Fruit fly (Drosophila melanogaster): Measurements from ENCODE around the gene CG3792.

Gene CG3792

DNA sequence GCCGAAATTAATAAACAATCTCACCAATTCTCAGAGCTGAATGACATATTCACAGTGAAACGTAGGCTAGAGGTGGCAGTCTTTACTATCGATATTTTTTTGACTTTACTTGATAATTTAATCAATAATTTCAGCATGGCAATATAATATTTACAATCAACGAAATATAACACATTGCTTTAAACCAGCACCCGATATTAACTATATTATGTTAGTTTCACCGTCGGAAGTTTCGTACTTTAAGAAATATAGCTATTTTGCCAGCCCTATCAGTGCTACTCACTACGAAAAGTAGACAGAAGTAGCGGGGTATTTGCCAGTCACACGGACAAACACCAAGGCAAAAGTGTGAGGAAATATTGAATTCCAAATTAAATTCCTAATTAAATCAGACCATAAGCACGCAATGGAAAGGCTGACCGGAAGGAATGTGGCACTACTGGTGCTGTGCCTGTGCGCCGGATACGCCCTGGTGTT, 33.7 kb downstream of the CG3792 start, which contains the start of the genes CG31917, Tfb5 and SelT (continued):
- TF ChIP-seq CG15479 (GFP tag; optimal IDR thresholded peaks at IDR 0.05) (no peak), jing (GFP tag; optimal IDR thresholded peaks at IDR 0.05) (no peak), HLH4C (GFP tag; IDR thresholded peaks at IDR 0.05; ENCODE audit: partially characterized antibody) (peak; percentile 65), CG30431 (GFP tag; optimal IDR thresholded peaks at IDR 0.05) (no peak), Neu2 (GFP tag; optimal IDR thresholded peaks at IDR 0.05; ENCODE audit: borderline replicate concordance) (no peak), nerfin-2 (GFP tag; IDR thresholded peaks at IDR 0.05; ENCODE audit: partially characterized antibody) (peak; percentile 37; the same call in 1 of the 2 replicates), CG6254 (GFP tag; optimal IDR thresholded peaks at IDR 0.05) (no peak), stwl (tag; optimal IDR thresholded peaks at IDR 0.05) (peak; percentile 49), BEAF-32 (GFP tag; optimal IDR thresholded peaks at IDR 0.05) (peak; percentile 89), CrebB (tag; optimal IDR thresholded peaks at IDR 0.05) (peak; percentile 1), CG10654 (GFP tag; optimal IDR thresholded peaks at IDR 0.05) (no peak), CG17802 (tag; optimal IDR thresholded peaks at IDR 0.05) (peak; percentile 36), CG3995 (GFP tag; optimal IDR thresholded peaks at IDR 0.05) (peak; percentile 52), Myb (GFP tag; optimal IDR thresholded peaks at IDR 0.05) (peak; percentile 14), pum (GFP tag; optimal IDR thresholded peaks at IDR 0.05) (peak; percentile 15), CG34422 (GFP tag; IDR thresholded peaks at IDR 0.05) (peak; percentile 39; the same call in 2 of the 3 replicates), CG2889 (GFP tag; IDR thresholded peaks at IDR 0.05) (no peak), gcm2 (GFP tag; optimal IDR thresholded peaks at IDR 0.05) (no peak), CG7963 (GFP tag; IDR thresholded peaks at IDR 0.05; ENCODE audit: partially characterized antibody) (no peak), Oli (tag; optimal IDR thresholded peaks at IDR 0.05) (peak; percentile 15), CG10267 (tag; optimal IDR thresholded peaks at IDR 0.05) (peak; percentile 52), jigr1 (GFP tag; IDR thresholded peaks at IDR 0.05) (no peak), CG3407 (GFP tag; optimal IDR thresholded peaks at IDR 0.05) (no peak), tup (GFP tag; optimal IDR thresholded peaks at IDR 0.05) (no peak), Lhr (GFP tag; optimal IDR thresholded peaks at IDR 0.05) (peak; percentile 28), BtbVII (GFP tag; optimal IDR thresholded peaks at IDR 0.05) (no peak), mirr (GFP tag; optimal IDR thresholded peaks at IDR 0.05) (no peak), CG14710 (tag; optimal IDR thresholded peaks at IDR 0.05) (peak; percentile 69), gcm (GFP tag; optimal IDR thresholded peaks at IDR 0.05) (peak; percentile 61), CG4328 (GFP tag; optimal IDR thresholded peaks at IDR 0.05) (peak; percentile 5), zfh1 (GFP tag; IDR thresholded peaks at IDR 0.05) (peak; percentile 59; the same call in 1 of the 3 replicates), NK7.1 (GFP tag; optimal IDR thresholded peaks at IDR 0.05) (no peak), pfk (GFP tag; optimal IDR thresholded peaks at IDR 0.05) (no peak), az2 (GFP tag; optimal IDR thresholded peaks at IDR 0.05) (peak; percentile 36), Stat92E (GFP tag; optimal IDR thresholded peaks at IDR 0.05) (peak in 1 of 3 experiments; percentile 59), CG10431 (GFP tag; optimal IDR thresholded peaks at IDR 0.05) (no peak), CG9876 (GFP tag; optimal IDR thresholded peaks at IDR 0.05) (peak; percentile 21), esg (GFP tag; conservative IDR thresholded peaks at IDR 0.05) (no peak), dmrt99B (tag; optimal IDR thresholded peaks at IDR 0.05) (no peak), lola (GFP tag; optimal IDR thresholded peaks at IDR 0.05) (peak in 1 of 3 experiments; percentile 50), pita (GFP tag; optimal IDR thresholded peaks at IDR 0.05) (no peak), sim (GFP tag; IDR thresholded peaks at IDR 0.05) (no peak), Hey (tag; optimal IDR thresholded peaks at IDR 0.05) (no peak), CG17359 (tag; optimal IDR thresholded peaks at IDR 0.05) (no peak), trem (tag; optimal IDR thresholded peaks at IDR 0.05) (peak; percentile 63), CG2120 (GFP tag; optimal IDR thresholded peaks at IDR 0.05) (peak; percentile 85), CG18619 (GFP tag; optimal IDR thresholded peaks at IDR 0.05) (no peak), Ptx1 (GFP tag; IDR thresholded peaks at IDR 0.05) (peak; percentile 56; the same call in 1 of the 2 replicates), oc (tag; optimal IDR thresholded peaks at IDR 0.05) (no peak)
